Fruit fly (Drosophila melanogaster) whole organism, embryonic: ENCODE results near the gene CG9926.
A peak's percentile ranks its signal among the peaks of the same experiment; 100 is the strongest.

ENCODE experiments used
- CG10431 ChIP-seq: fragments of 200-800 bp; sonication (Bioruptor generic); optimal IDR thresholded peaks from 3 replicates; lab custom pipeline; 2018; ENCODE audit warnings: missing biosample characterization, mild to moderate bottlenecking, missing genetic modification characterization
- CG11504 ChIP-seq: fragments of 200-800 bp; sonication (Bioruptor generic); optimal IDR thresholded peaks from 3 replicates; lab custom pipeline; 2019; ENCODE audit warnings: missing biosample characterization, mild to moderate bottlenecking, missing genetic modification characterization, moderate library complexity
- CG12659 ChIP-seq: fragments of 200-800 bp; sonication (Bioruptor generic); optimal IDR thresholded peaks from 3 replicates; lab custom pipeline; 2017; ENCODE audit warnings: mild to moderate bottlenecking, missing biosample characterization, missing genetic modification reagents, missing genetic modification characterization
- CG13424 ChIP-seq: fragments of 200-800 bp; sonication (Bioruptor generic); optimal IDR thresholded peaks from 2 replicates; lab custom pipeline; 2019; ENCODE audit warnings: missing biosample characterization, mild to moderate bottlenecking, missing genetic modification characterization, moderate library complexity
- CG14860 ChIP-seq: fragments of 200-800 bp; sonication (Bioruptor generic); IDR thresholded peaks from 3 replicates; pipeline ENCODE4 v1.3.6; 2022; ENCODE audit warnings: missing biosample characterization, missing genetic modification characterization; ENCODE audit not compliant: partially characterized antibody
- CG15601 ChIP-seq: fragments of 200-800 bp; sonication (Bioruptor generic); optimal IDR thresholded peaks from 3 replicates; lab custom pipeline; 2019; ENCODE audit warnings: missing biosample characterization, mild to moderate bottlenecking, missing genetic modification characterization, moderate library complexity
- CG17186 ChIP-seq: fragments of 200-800 bp; sonication (Bioruptor generic); optimal IDR thresholded peaks from 3 replicates; lab custom pipeline; 2017; ENCODE audit warnings: missing biosample characterization, missing genetic modification reagents, missing genetic modification characterization
- CG17361 ChIP-seq: fragments of 200-800 bp; sonication (Bioruptor generic); IDR thresholded peaks from 3 replicates; pipeline ENCODE4 v1.3.6; 2022; ENCODE audit warnings: missing biosample characterization, missing genetic modification characterization
- CG17829 ChIP-seq: fragments of 200-800 bp; optimal IDR thresholded peaks from 2 replicates; lab custom pipeline; 2019; ENCODE audit warnings: missing biosample characterization, mild to moderate bottlenecking, missing genetic modification characterization, moderate library complexity
- CG18262 ChIP-seq: fragments of 200-800 bp; optimal IDR thresholded peaks from 3 replicates; lab custom pipeline; 2019; ENCODE audit warnings: missing biosample characterization, mild to moderate bottlenecking, missing genetic modification characterization, moderate library complexity
- CG2116 ChIP-seq: fragments of 200-800 bp; sonication (Bioruptor generic); optimal IDR thresholded peaks from 3 replicates; lab custom pipeline; 2018; ENCODE audit warnings: missing biosample characterization, mild to moderate bottlenecking, missing genetic modification characterization
- CG2712 ChIP-seq: fragments of 200-800 bp; optimal IDR thresholded peaks from 3 replicates; lab custom pipeline; 2019; ENCODE audit warnings: missing biosample characterization, mild to moderate bottlenecking, missing genetic modification characterization, moderate library complexity
- CG30403 ChIP-seq: fragments of 200-800 bp; sonication (Bioruptor generic); optimal IDR thresholded peaks from 3 replicates; lab custom pipeline; 2016; ENCODE audit warnings: missing biosample characterization, missing genetic modification characterization
- CG31388 ChIP-seq: fragments of 200-800 bp; sonication (Bioruptor generic); optimal IDR thresholded peaks from 2 replicates; lab custom pipeline; 2016; ENCODE audit warnings: missing biosample characterization, missing genetic modification characterization
- CG32772 ChIP-seq: fragments of 200-800 bp; sonication (Bioruptor generic); IDR thresholded peaks from 2 replicates; pipeline ENCODE4 v1.3.6; 2022; ENCODE audit warnings: missing biosample characterization, missing genetic modification characterization
- CG3995 ChIP-seq: fragments of 200-800 bp; sonication (Bioruptor generic); optimal IDR thresholded peaks from 3 replicates; lab custom pipeline; 2016; ENCODE audit warnings: missing biosample characterization, missing genetic modification characterization
- CG4404 ChIP-seq: fragments of 200-800 bp; sonication (Bioruptor generic); IDR thresholded peaks from 2 replicates; pipeline ENCODE4 v1.3.6; 2022; ENCODE audit warnings: missing biosample characterization, missing genetic modification characterization
- Dek ChIP-seq: fragments of 200-800 bp; sonication (Bioruptor generic); optimal IDR thresholded peaks from 3 replicates; lab custom pipeline; 2019; ENCODE audit warnings: missing biosample characterization, mild to moderate bottlenecking, missing genetic modification characterization, moderate library complexity
- Dp ChIP-seq: fragments of 200-800 bp; sonication (Bioruptor generic); optimal IDR thresholded peaks from 2 replicates; lab custom pipeline; 2018; ENCODE audit warnings: missing biosample characterization, mild to moderate bottlenecking, missing genetic modification characterization, moderate library complexity
- Dref ChIP-seq: fragments of 200-800 bp; sonication (Bioruptor generic); IDR thresholded peaks from 2 replicates; pipeline ENCODE4 v1.3.6; 2022; ENCODE audit warnings: missing biosample characterization, missing genetic modification characterization
- E2f2 ChIP-seq: fragments of 200-800 bp; sonication (Bioruptor generic); IDR thresholded peaks from 2 replicates; pipeline ENCODE4 v1.3.6; 2022; ENCODE audit warnings: missing biosample characterization, missing genetic modification characterization
- Hsf ChIP-seq: fragments of 200-800 bp; sonication (Bioruptor generic); optimal IDR thresholded peaks from 3 replicates; lab custom pipeline; 2016; ENCODE audit warnings: missing biosample characterization, missing genetic modification characterization
- Lhr ChIP-seq: fragments of 200-800 bp; sonication (Bioruptor generic); optimal IDR thresholded peaks from 3 replicates; lab custom pipeline; 2017; ENCODE audit warnings: mild to moderate bottlenecking, missing biosample characterization, missing genetic modification reagents, missing genetic modification characterization
- Mad ChIP-seq: fragments of 200-800 bp; sonication (Bioruptor generic); optimal IDR thresholded peaks from 2 replicates; lab custom pipeline; 2016; ENCODE audit warnings: missing biosample characterization, missing genetic modification characterization
- Max ChIP-seq: fragments of 200-800 bp; sonication (Bioruptor generic); optimal IDR thresholded peaks from 2 replicates; lab custom pipeline; 2016; ENCODE audit warnings: missing biosample characterization, mild to moderate bottlenecking, missing genetic modification characterization
- Myb ChIP-seq: fragments of 200-800 bp; sonication (Bioruptor generic); optimal IDR thresholded peaks from 2 replicates; lab custom pipeline; 2016; ENCODE audit warnings: missing biosample characterization, missing genetic modification characterization
- Nf-YC ChIP-seq: fragments of 200-800 bp; optimal IDR thresholded peaks from 3 replicates; lab custom pipeline; 2019; ENCODE audit warnings: missing biosample characterization, mild to moderate bottlenecking, missing genetic modification characterization, moderate library complexity
- Scr ChIP-seq: fragments of 200-800 bp; sonication (Bioruptor generic); IDR thresholded peaks from 2 replicates; pipeline ENCODE4 v1.3.6; 2022; ENCODE audit warnings: missing biosample characterization, missing genetic modification characterization; ENCODE audit not compliant: partially characterized antibody
- Sin3A ChIP-seq: fragments of >200 bp; optimal IDR thresholded peaks from 2 replicates; lab custom pipeline; 2018
- Sry-β ChIP-seq: fragments of 200-800 bp; sonication (Bioruptor generic); optimal IDR thresholded peaks from 2 replicates; lab custom pipeline; 2018; ENCODE audit warnings: missing biosample characterization, mild to moderate bottlenecking, missing genetic modification characterization, moderate library complexity
- YL-1 ChIP-seq: fragments of 200-800 bp; sonication (Bioruptor generic); optimal IDR thresholded peaks from 3 replicates; lab custom pipeline; 2017; ENCODE audit warnings: missing biosample characterization, mild to moderate bottlenecking, missing genetic modification characterization
- bcd ChIP-seq: fragments of 200-800 bp; sonication (Bioruptor generic); optimal IDR thresholded peaks from 2 replicates; lab custom pipeline; 2017; ENCODE audit warnings: missing biosample characterization, mild to moderate bottlenecking, missing genetic modification characterization
- chinmo ChIP-seq: fragments of 200-800 bp; sonication (Bioruptor generic); IDR thresholded peaks from 4 replicates; pipeline ENCODE4 v1.3.6; 2022; ENCODE audit warnings: missing biosample characterization, missing genetic modification characterization; ENCODE audit not compliant: partially characterized antibody
- dm ChIP-seq: fragments of 200-800 bp; sonication (Bioruptor generic); optimal IDR thresholded peaks from 3 replicates; lab custom pipeline; 2016; ENCODE audit warnings: missing biosample characterization, missing genetic modification characterization
- emc ChIP-seq: fragments of 200-800 bp; sonication (Bioruptor generic); optimal IDR thresholded peaks from 2 replicates; lab custom pipeline; 2016; ENCODE audit warnings: missing biosample characterization, missing genetic modification characterization
- ewg ChIP-seq: fragments of 200-800 bp; sonication (Bioruptor generic); optimal IDR thresholded peaks from 3 replicates; lab custom pipeline; 2017; ENCODE audit warnings: mild to moderate bottlenecking, missing biosample characterization, missing genetic modification reagents, missing genetic modification characterization
- fd96Cb ChIP-seq: fragments of 200-800 bp; sonication (Bioruptor generic); optimal IDR thresholded peaks from 2 replicates; lab custom pipeline; 2018; ENCODE audit warnings: missing biosample characterization, mild to moderate bottlenecking, missing genetic modification characterization, moderate library complexity
- gfzf ChIP-seq: fragments of 200-800 bp; sonication (Bioruptor generic); optimal IDR thresholded peaks from 2 replicates; lab custom pipeline; 2016; ENCODE audit warnings: missing biosample characterization, mild to moderate bottlenecking, missing genetic modification characterization, moderate library complexity
- grau ChIP-seq: fragments of 200-800 bp; optimal IDR thresholded peaks from 3 replicates; lab custom pipeline; 2019; ENCODE audit warnings: missing biosample characterization, mild to moderate bottlenecking, missing genetic modification characterization, moderate library complexity
- knrl ChIP-seq: fragments of 200-800 bp; sonication (Bioruptor generic); IDR thresholded peaks from 3 replicates; pipeline ENCODE4 v1.3.6; 2022; ENCODE audit warnings: missing biosample characterization, missing genetic modification characterization; ENCODE audit not compliant: partially characterized antibody
- lola ChIP-seq, 3 experiments: fragments of >200 bp in 2 of 3; fragments of 200-800 bp in 1 of 3; sonication (Bioruptor generic) in 1 of 3; optimal IDR thresholded peaks; 2 replicates each; lab custom pipeline; 2017 to 2019; ENCODE audit warnings: missing biosample characterization in 3 of 3, missing genetic modification characterization in 3 of 3, mild to moderate bottlenecking in 1 of 3, moderate library complexity in 1 of 3
- nerfin-1 ChIP-seq: fragments of 200-800 bp; sonication (Bioruptor generic); optimal IDR thresholded peaks from 3 replicates; lab custom pipeline; 2019; ENCODE audit warnings: missing biosample characterization, mild to moderate bottlenecking, missing genetic modification characterization, moderate library complexity
- nmo ChIP-seq: fragments of 200-800 bp; sonication (Bioruptor generic); optimal IDR thresholded peaks from 2 replicates; lab custom pipeline; 2018; ENCODE audit warnings: missing biosample characterization, mild to moderate bottlenecking, missing genetic modification characterization, moderate library complexity
- p53 ChIP-seq: fragments of 200-800 bp; sonication (Bioruptor generic); optimal IDR thresholded peaks from 2 replicates; lab custom pipeline; 2016; ENCODE audit warnings: missing biosample characterization, missing genetic modification characterization
- stwl ChIP-seq: fragments of 200-800 bp; sonication (Bioruptor generic); optimal IDR thresholded peaks from 3 replicates; lab custom pipeline; 2018; ENCODE audit warnings: missing biosample characterization, mild to moderate bottlenecking, missing genetic modification characterization, moderate library complexity
- sug ChIP-seq: fragments of 200-800 bp; optimal IDR thresholded peaks from 2 replicates; lab custom pipeline; 2019; ENCODE audit warnings: missing biosample characterization, mild to moderate bottlenecking, missing genetic modification characterization, moderate library complexity
- unc-4 ChIP-seq: fragments of 200-800 bp; sonication (Bioruptor generic); IDR thresholded peaks from 2 replicates; pipeline ENCODE4 v1.3.6; 2022; ENCODE audit warnings: missing biosample characterization, missing genetic modification characterization; ENCODE audit not compliant: partially characterized antibody
- vfl ChIP-seq: fragments of 200-800 bp; sonication (Bioruptor generic); optimal IDR thresholded peaks from 2 replicates; lab custom pipeline; 2016; ENCODE audit warnings: missing biosample characterization, missing genetic modification characterization
- vnd ChIP-seq: fragments of 200-800 bp; sonication (Bioruptor generic); IDR thresholded peaks from 3 replicates; pipeline ENCODE4 v1.3.6; 2022; ENCODE audit warnings: missing biosample characterization, missing genetic modification characterization; ENCODE audit not compliant: partially characterized antibody

CG9926 gene

DNA sequence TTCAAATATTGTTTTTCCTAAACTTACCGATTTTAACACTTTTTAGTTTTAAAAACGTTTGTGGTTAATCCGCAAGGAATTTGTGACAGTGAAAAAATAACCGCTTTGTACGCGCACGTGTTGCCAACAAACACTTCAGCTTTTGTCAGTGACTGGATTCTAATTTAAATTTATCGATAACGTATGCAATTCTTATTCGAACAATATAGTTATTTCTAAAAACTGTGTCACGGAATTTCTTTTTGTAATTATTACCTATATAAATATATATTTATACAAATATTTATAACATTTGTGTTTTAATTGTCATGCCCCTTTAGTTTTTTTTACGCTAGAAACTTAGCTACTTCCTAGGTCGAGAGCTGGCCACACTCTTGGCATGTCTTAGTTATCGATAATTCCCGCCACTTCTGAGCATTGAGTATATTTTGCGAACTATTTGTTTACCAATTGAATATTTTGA lies 13.6 kb upstream of the CG9926 start, which contains the start of gene Orc2 (continued):
- TF ChIP-seq chinmo (GFP tag; lab: Robert Waterston, UW) (no peak), grau (peak; percentile 34), CG32772 (GFP tag; lab: Robert Waterston, UW) (no peak), vfl (GFP tag; lab: Kevin White, UChicago) (no peak), unc-4 (GFP tag; lab: Robert Waterston, UW) (peak; percentile 52), Max (GFP tag; lab: Kevin White, UChicago) (peak; percentile 93), nmo (peak; percentile 72), bcd (GFP tag; lab: Kevin White, UChicago) (peak; percentile 62), Scr (peak; percentile 52; the same call in 1 of the 2 replicates), E2f2 (GFP tag; lab: Robert Waterston, UW) (peak; percentile 88), CG17829 (tag; lab: Kevin White, UChicago) (peak; percentile 4), Nf-YC (peak; percentile 13), Lhr (GFP tag; lab: Kevin White, UChicago) (peak; percentile 51), CG12659 (GFP tag; lab: Kevin White, UChicago) (peak; percentile 58), gfzf (GFP tag; lab: Kevin White, UChicago) (peak; percentile 53), p53 (GFP tag; lab: Kevin White, UChicago) (no peak), CG13424 (tag; lab: Kevin White, UChicago) (peak; percentile 29), Mad (GFP tag; lab: Kevin White, UChicago) (no peak), Dp (GFP tag; lab: Kevin White, UChicago) (peak; percentile 84), Sry-β (peak; percentile 78), CG31388 (no peak), vnd (GFP tag; lab: Robert Waterston, UW) (0 out of 3 replicates have a peak, but pooled peaks have one; percentile 13), ewg (peak; percentile 50), sug (tag; lab: Kevin White, UChicago) (peak; percentile 48), emc (GFP tag; lab: Kevin White, UChicago) (no peak), CG14860 (peak; percentile 43; the same call in 1 of the 3 replicates), CG11504 (tag; lab: Kevin White, UChicago) (peak; percentile 66), stwl (peak; percentile 85), dm (GFP tag; lab: Kevin White, UChicago) (peak; percentile 98), Sin3A (lab: Kevin White, UChicago) (peak; percentile 10), CG17186 (GFP tag; lab: Kevin White, UChicago) (peak; percentile 29), CG18262 (peak; percentile 20), CG10431 (GFP tag; lab: Kevin White, UChicago) (peak; percentile 3), YL-1 (GFP tag; lab: Kevin White, UChicago) (peak; percentile 37), lola (GFP tag; optimal IDR thresholded peaks at IDR 0.05; lab: Kevin White, UChicago) (peak in 1 of 3 experiments; percentile 4), CG2712 (tag; lab: Kevin White, UChicago) (peak; percentile 56), Dek (tag; lab: Kevin White, UChicago) (peak; percentile 23), CG17361 (peak; percentile 53; the same call in 2 of the 3 replicates), Myb (GFP tag; lab: Kevin White, UChicago) (peak; percentile 92), CG30403 (peak; percentile 17), Hsf (GFP tag; lab: Kevin White, UChicago) (no peak), knrl (GFP tag; lab: Robert Waterston, UW) (peak; percentile 59; the same call in 2 of the 3 replicates), fd96Cb (tag; lab: Kevin White, UChicago) (no peak), CG2116 (GFP tag; lab: Kevin White, UChicago) (peak; percentile 76), CG15601 (tag; lab: Kevin White, UChicago) (peak; percentile 41), CG4404 (GFP tag; lab: Robert Waterston, UW) (no peak), Dref (GFP tag; lab: Robert Waterston, UW) (peak; percentile 82), CG3995 (GFP tag; lab: Kevin White, UChicago) (peak; percentile 68), nerfin-1 (tag; lab: Kevin White, UChicago) (peak; percentile 23)
